Worm (Caenorhabditis elegans): ENCODE results near the gene pas-1.

- TF ChIP-seq unc-42 (tag; optimal IDR thresholded peaks at IDR 0.05), result no peak
- no peak for TF ChIP-seq fax-1 (tag; optimal IDR thresholded peaks at IDR 0.05)
- TF ChIP-seq mec-3 (tag; optimal IDR thresholded peaks at IDR 0.05; ENCODE audit: borderline replicate concordance), result no peak
- no peak for TF ChIP-seq fkh-6 (tag; optimal IDR thresholded peaks at IDR 0.05)
Measured at ce11 chrV:14393504-14393903, 28.9 kb downstream of the pas-1 start, which contains the start of gene C15H11.1.

All from whole organism, late embryonic.